Fruit fly (Drosophila melanogaster): ENCODE data around the gene CG16888.

The CG16888 gene

dm6 chr2L:13778648-13779047 lies 34.4 kb downstream of the CG16888 start (continued):
- TF ChIP-seq ssp (GFP tag; IDR thresholded peaks at IDR 0.05): peak; percentile 41; the same call in 1 of the 2 replicates
- peak; percentile 53 for TF ChIP-seq NfI (GFP tag; optimal IDR thresholded peaks at IDR 0.05)
- TF ChIP-seq row (GFP tag; IDR thresholded peaks at IDR 0.05): peak; percentile 65; the same call in 2 of the 3 replicates
- peak; percentile 44 for TF ChIP-seq gcm (GFP tag; optimal IDR thresholded peaks at IDR 0.05)
- no peak for TF ChIP-seq CG15479 (GFP tag; optimal IDR thresholded peaks at IDR 0.05)
- TF ChIP-seq hkb (optimal IDR thresholded peaks at IDR 0.05): no peak
- TF ChIP-seq hkb (GFP tag; IDR thresholded peaks at IDR 0.05): peak; percentile 69
- TF ChIP-seq HHEX (GFP tag; optimal IDR thresholded peaks at IDR 0.05): peak; percentile 54
- no peak for TF ChIP-seq Dll (GFP tag; IDR thresholded peaks at IDR 0.05; ENCODE audit: partially characterized antibody)
- TF ChIP-seq eyg (GFP tag; optimal IDR thresholded peaks at IDR 0.05): peak; percentile 54
- TF ChIP-seq CG16815 (GFP tag; optimal IDR thresholded peaks at IDR 0.05): peak; percentile 9
- TF ChIP-seq Ets97D (GFP tag; optimal IDR thresholded peaks at IDR 0.05): peak; percentile 24
- no peak for TF ChIP-seq shn (GFP tag; optimal IDR thresholded peaks at IDR 0.05)
- TF ChIP-seq CG14014 (GFP tag; IDR thresholded peaks at IDR 0.05): peak; percentile 59
- peak; percentile 19 for TF ChIP-seq her (GFP tag; optimal IDR thresholded peaks at IDR 0.05)
- TF ChIP-seq CG1647 (GFP tag; optimal IDR thresholded peaks at IDR 0.05): peak; percentile 11
- TF ChIP-seq al (GFP tag; IDR thresholded peaks at IDR 0.05): peak; percentile 30
- TF ChIP-seq run (tag; optimal IDR thresholded peaks at IDR 0.05): peak; percentile 59
- peak; percentile 33; the same call in 1 of the 3 replicates for TF ChIP-seq B-H1 (GFP tag; IDR thresholded peaks at IDR 0.05)
- peak; percentile 80 for TF ChIP-seq dmrt99B (tag; optimal IDR thresholded peaks at IDR 0.05)
- no peak for TF ChIP-seq Dip2 (GFP tag; IDR thresholded peaks at IDR 0.05)
- TF ChIP-seq CG7271 (tag; optimal IDR thresholded peaks at IDR 0.05): no peak
- peak; percentile 51 for TF ChIP-seq zfh1 (GFP tag; IDR thresholded peaks at IDR 0.05)
- TF ChIP-seq MBD-R2 (GFP tag; IDR thresholded peaks at IDR 0.05): no peak
- peak; percentile 71 for TF ChIP-seq Ptx1 (GFP tag; IDR thresholded peaks at IDR 0.05)
- TF ChIP-seq CG18599 (GFP tag; optimal IDR thresholded peaks at IDR 0.05): peak; percentile 61
- peak; percentile 43 for TF ChIP-seq Dad (GFP tag; optimal IDR thresholded peaks at IDR 0.05)
- TF ChIP-seq bcd (GFP tag; optimal IDR thresholded peaks at IDR 0.05): peak; percentile 54
- TF ChIP-seq crp (GFP tag; optimal IDR thresholded peaks at IDR 0.05): no peak
- peak; percentile 37 for TF ChIP-seq CG1233 (GFP tag; optimal IDR thresholded peaks at IDR 0.05)
- TF ChIP-seq Dek (tag; optimal IDR thresholded peaks at IDR 0.05): peak; percentile 54
- peak; percentile 38 for TF ChIP-seq Fer3 (tag; optimal IDR thresholded peaks at IDR 0.05)
- peak; percentile 59 for TF ChIP-seq Aef1 (GFP tag; IDR thresholded peaks at IDR 0.05)
- peak in 1 of 2 experiments; percentile 46 for TF ChIP-seq bsh (GFP tag; optimal IDR thresholded peaks at IDR 0.05)
- peak; percentile 12; the same call in 1 of the 2 replicates for TF ChIP-seq CG7372 (GFP tag; IDR thresholded peaks at IDR 0.05)
- TF ChIP-seq Sin3A (optimal IDR thresholded peaks at IDR 0.05): no peak
- TF ChIP-seq Camta (GFP tag; optimal IDR thresholded peaks at IDR 0.05): peak; percentile 17
- peak; percentile 35 for TF ChIP-seq HLH54F (GFP tag; optimal IDR thresholded peaks at IDR 0.05)
- peak; percentile 41 for TF ChIP-seq pum (GFP tag; optimal IDR thresholded peaks at IDR 0.05)
- TF ChIP-seq CG11093 (GFP tag; IDR thresholded peaks at IDR 0.05): no peak
- TF ChIP-seq CG8924 (tag; optimal IDR thresholded peaks at IDR 0.05): peak; percentile 81
- TF ChIP-seq CG16863 (GFP tag; optimal IDR thresholded peaks at IDR 0.05): peak; percentile 8
- TF ChIP-seq CG9727 (GFP tag; optimal IDR thresholded peaks at IDR 0.05): peak; percentile 61
- no peak for TF ChIP-seq en (GFP tag; optimal IDR thresholded peaks at IDR 0.05)
- peak; percentile 23 for TF ChIP-seq repo (GFP tag; optimal IDR thresholded peaks at IDR 0.05)
- no peak for TF ChIP-seq CG8359 (GFP tag; optimal IDR thresholded peaks at IDR 0.05; ENCODE audit: borderline replicate concordance)
- no peak for TF ChIP-seq zen (tag; optimal IDR thresholded peaks at IDR 0.05)
- no peak for TF ChIP-seq eve (GFP tag; optimal IDR thresholded peaks at IDR 0.05)
- TF ChIP-seq CG13424 (tag; optimal IDR thresholded peaks at IDR 0.05): peak; percentile 66
- peak; percentile 47 for TF ChIP-seq odd (GFP tag; optimal IDR thresholded peaks at IDR 0.05)
- TF ChIP-seq caup (GFP tag; optimal IDR thresholded peaks at IDR 0.05; ENCODE audit: severe bottlenecking): peak; percentile 66

Measured in whole organism, embryonic.